Worm (Caenorhabditis elegans) whole organism, early embryonic: ENCODE measurements around the gene Y55F3AM.11.

ENCODE experiments used
- ama-1 ChIP-seq: fragments of 150-350 bp; optimal IDR thresholded peaks from 2 replicates; lab custom pipeline; 2014
- ceh-13 ChIP-seq: fragments of 200-800 bp; sonication (Bioruptor generic); optimal IDR thresholded peaks from 2 replicates; lab custom pipeline; 2018; ENCODE audit warnings: mild to moderate bottlenecking, missing genetic modification characterization, missing compliant biosample characterization
- ets-7 ChIP-seq: sonication (generic microtip); optimal IDR thresholded peaks from 2 replicates; lab custom pipeline; 2016; ENCODE audit warnings: missing genotype, missing genetic modification characterization, missing compliant biosample characterization
- flt-1 ChIP-seq: fragments of 200-800 bp; sonication (Bioruptor generic); IDR thresholded peaks from 2 replicates; pipeline ENCODE4 v1.3.6; 2022; ENCODE audit warnings: missing genetic modification characterization, missing compliant biosample characterization
- hmg-4 ChIP-seq: fragments of 200-800 bp; sonication (Bioruptor generic); optimal IDR thresholded peaks from 2 replicates; lab custom pipeline; 2018; ENCODE audit warnings: mild to moderate bottlenecking, missing genetic modification characterization, missing compliant biosample characterization
- hnd-1 ChIP-seq: sonication (generic microtip); optimal IDR thresholded peaks from 2 replicates; lab custom pipeline; 2016; ENCODE audit warnings: missing genetic modification characterization, missing compliant biosample characterization
- pes-1 ChIP-seq: fragments of 200-800 bp; sonication (Bioruptor generic); IDR thresholded peaks from 2 replicates; pipeline ENCODE4 v1.3.6; 2022; ENCODE audit warnings: missing genetic modification reagents, missing genetic modification characterization, missing compliant biosample characterization
- tbx-11 ChIP-seq: fragments of 200-800 bp; sonication (Bioruptor generic); IDR thresholded peaks from 2 replicates; pipeline ENCODE4 v1.3.6; 2022; ENCODE audit warnings: missing genetic modification characterization, missing compliant biosample characterization

ce11 chrIV:1019801-1020200 is 24.4 kb downstream of the Y55F3AM.11 start:
- TF ChIP-seq flt-1 (no peak), ama-1 (lab: Kevin White, UChicago) (no peak), hnd-1 (tag; lab: Kevin White, UChicago) (no peak), hmg-4 (no peak), tbx-11 (GFP tag; lab: Robert Waterston, UW) (0 out of 2 replicates have a peak, but pooled peaks have one; percentile 29), ets-7 (tag; lab: Kevin White, UChicago) (no peak), ceh-13 (GFP tag; lab: Kevin White, UChicago) (no peak), pes-1 (GFP tag; lab: Robert Waterston, UW) (peak; percentile 7)
